Worm (Caenorhabditis elegans) whole organism, mixed stage, embryonic: Measurements from ENCODE around the gene F14F9.4.

Experiments used
- M03D4.4 ChIP-seq: sonication (generic microtip); optimal IDR thresholded peaks from 2 replicates; lab custom pipeline; 2017; ENCODE audit warnings: mild to moderate bottlenecking, missing genetic modification characterization, missing compliant biosample characterization
- cnd-1 ChIP-seq: fragments of 200-800 bp; sonication (Bioruptor generic); optimal IDR thresholded peaks from 2 replicates; lab custom pipeline; 2018; ENCODE audit warnings: mild to moderate bottlenecking, missing genetic modification characterization, missing compliant biosample characterization
- elt-3 ChIP-seq: fragments of 150-350 bp; optimal IDR thresholded peaks from 2 replicates; lab custom pipeline; 2014; ENCODE audit warnings: missing biosample characterization, missing genetic modification characterization
- nhr-237 ChIP-seq: fragments of 150-350 bp; optimal IDR thresholded peaks from 2 replicates; lab custom pipeline; 2014; ENCODE audit warnings: missing biosample characterization, missing genetic modification characterization
- snpc-4 ChIP-seq: fragments of 150-350 bp; optimal IDR thresholded peaks from 2 replicates; lab custom pipeline; 2014; ENCODE audit warnings: missing biosample characterization, missing genetic modification characterization
- unc-120 ChIP-seq: sonication (generic microtip); optimal IDR thresholded peaks from 2 replicates; lab custom pipeline; 2017; ENCODE audit warnings: missing genetic modification characterization, missing compliant biosample characterization; ENCODE audit not compliant: poor library complexity, severe bottlenecking
- unc-62 ChIP-seq: fragments of 150-350 bp; optimal IDR thresholded peaks from 2 replicates; lab custom pipeline; 2014; ENCODE audit warnings: missing biosample characterization, missing genetic modification reagents, missing genetic modification characterization

- TF ChIP-seq unc-62 (GFP tag; lab: Kevin White, UChicago) (no peak), cnd-1 (no peak), elt-3 (tag; lab: Kevin White, UChicago) (no peak), M03D4.4 (no peak), nhr-237 (tag; lab: Kevin White, UChicago) (no peak), unc-120 (tag; lab: Kevin White, UChicago) (no peak), snpc-4 (tag; lab: Kevin White, UChicago) (no peak)
Measured at ce11 chrV:5144541-5144940, 12.0 kb downstream of the F14F9.4 start, which contains the start of gene F14F9.2.
